Worm (Caenorhabditis elegans) whole organism, L3 larva: Measurements from ENCODE around the gene ZK1307.2.

Experiments
- R02D3.7 ChIP-seq: fragments of 150-350 bp; optimal IDR thresholded peaks from 2 replicates; lab custom pipeline; 2014; ENCODE audit warnings: missing biosample characterization, missing genetic modification characterization
- ZK546.5 ChIP-seq: sonication (generic microtip); optimal IDR thresholded peaks from 2 replicates; lab custom pipeline; 2017; ENCODE audit warnings: missing biosample characterization, missing genetic modification characterization
- aly-2 ChIP-seq: fragments of 150-350 bp; optimal IDR thresholded peaks from 2 replicates; lab custom pipeline; 2014; ENCODE audit warnings: missing biosample characterization, missing genetic modification characterization
- ama-1 ChIP-seq: fragments of 150-350 bp; optimal IDR thresholded peaks from 2 replicates; lab custom pipeline; 2018
- ceh-16 ChIP-seq: sonication (generic microtip); optimal IDR thresholded peaks from 2 replicates; lab custom pipeline; 2017; ENCODE audit warnings: missing biosample characterization, missing genetic modification characterization
- ceh-28 ChIP-seq: fragments of 150-350 bp; optimal IDR thresholded peaks from 2 replicates; lab custom pipeline; 2014; ENCODE audit warnings: missing biosample characterization, missing genetic modification reagents, missing genetic modification characterization
- ceh-82 ChIP-seq: fragments of 150-350 bp; optimal IDR thresholded peaks from 2 replicates; lab custom pipeline; 2014; ENCODE audit warnings: missing biosample characterization, missing genetic modification characterization
- ceh-9 ChIP-seq: sonication (generic microtip); optimal IDR thresholded peaks from 2 replicates; lab custom pipeline; 2018; ENCODE audit warnings: missing biosample characterization, missing genetic modification characterization
- daf-12 ChIP-seq: fragments of 150-350 bp; optimal IDR thresholded peaks from 2 replicates; lab custom pipeline; 2014; ENCODE audit warnings: missing biosample characterization, missing genetic modification reagents, missing genetic modification characterization
- egl-27 ChIP-seq: sonication (generic microtip); optimal IDR thresholded peaks from 4 replicates; lab custom pipeline; 2017; ENCODE audit warnings: missing biosample characterization, missing genetic modification reagents, missing genetic modification characterization
- egl-5 ChIP-seq: fragments of 150-350 bp; optimal IDR thresholded peaks from 2 replicates; lab custom pipeline; 2017; ENCODE audit warnings: missing biosample characterization, missing genetic modification reagents, missing genetic modification characterization, inconsistent platforms
- elt-1 ChIP-seq: fragments of 150-350 bp; optimal IDR thresholded peaks from 2 replicates; lab custom pipeline; 2014; ENCODE audit warnings: missing biosample characterization, missing genetic modification characterization
- elt-2 ChIP-seq: sonication (generic microtip); optimal IDR thresholded peaks from 2 replicates; lab custom pipeline; 2016; ENCODE audit warnings: missing genetic modification reagents, mild to moderate bottlenecking, missing genetic modification characterization, missing compliant biosample characterization
- elt-3 ChIP-seq, 3 experiments: fragments of 150-350 bp in 1 of 3; sonication (generic microtip) in 2 of 3; optimal IDR thresholded peaks; 2 replicates in 2 of 3; 4 replicates in 1 of 3; lab custom pipeline; 2014 to 2017; ENCODE audit warnings: missing biosample characterization in 3 of 3, missing genetic modification characterization in 3 of 3
- eor-1 ChIP-seq, 2 experiments: fragments of 150-350 bp; optimal IDR thresholded peaks; 2 replicates each; lab custom pipeline; 2014 to 2018; ENCODE audit warnings: missing biosample characterization in 2 of 2, missing genetic modification characterization in 2 of 2
- fkh-10 ChIP-seq: sonication (generic microtip); optimal IDR thresholded peaks from 2 replicates; lab custom pipeline; 2017; ENCODE audit warnings: missing biosample characterization, missing genetic modification reagents, missing genetic modification characterization
- fkh-2 ChIP-seq: fragments of 150-350 bp; optimal IDR thresholded peaks from 2 replicates; lab custom pipeline; 2014; ENCODE audit warnings: missing biosample characterization, missing genetic modification reagents, missing genetic modification characterization
- fos-1 ChIP-seq: fragments of 150-350 bp; optimal IDR thresholded peaks from 2 replicates; lab custom pipeline; 2014; ENCODE audit warnings: missing biosample characterization, missing genetic modification characterization
- hmg-11 ChIP-seq: sonication (generic microtip); optimal IDR thresholded peaks from 2 replicates; lab custom pipeline; 2016; ENCODE audit warnings: missing genetic modification characterization, missing compliant biosample characterization
- jun-1 ChIP-seq: fragments of 150-350 bp; optimal IDR thresholded peaks from 2 replicates; lab custom pipeline; 2014; ENCODE audit warnings: missing biosample characterization, missing genetic modification reagents, missing genetic modification characterization
- lin-15B ChIP-seq: fragments of 150-350 bp; optimal IDR thresholded peaks from 2 replicates; lab custom pipeline; 2014; ENCODE audit warnings: missing biosample characterization, missing genetic modification characterization
- lin-39 ChIP-seq: fragments of 150-350 bp; optimal IDR thresholded peaks from 2 replicates; lab custom pipeline; 2018; ENCODE audit warnings: missing biosample characterization, missing genetic modification reagents, missing genetic modification characterization
- lsy-12 ChIP-seq: sonication (generic microtip); optimal IDR thresholded peaks from 2 replicates; lab custom pipeline; 2016; ENCODE audit warnings: mild to moderate bottlenecking, missing genetic modification characterization, missing compliant biosample characterization
- mdl-1 ChIP-seq: fragments of 150-350 bp; optimal IDR thresholded peaks from 2 replicates; lab custom pipeline; 2014; ENCODE audit warnings: missing biosample characterization, missing genetic modification characterization
- mml-1 ChIP-seq: fragments of 150-350 bp; sonication (generic microtip); optimal IDR thresholded peaks from 3 replicates; lab custom pipeline; 2014; ENCODE audit warnings: missing biosample characterization, missing genetic modification characterization
- nfya-1 ChIP-seq: sonication (generic microtip); optimal IDR thresholded peaks from 2 replicates; lab custom pipeline; 2017; ENCODE audit warnings: missing genetic modification characterization, mild to moderate bottlenecking, missing compliant biosample characterization, antibody characterized with exemption, moderate library complexity; ENCODE audit not compliant: insufficient read depth
- nhr-11 ChIP-seq: fragments of 150-350 bp; optimal IDR thresholded peaks from 2 replicates; lab custom pipeline; 2014; ENCODE audit warnings: missing biosample characterization, missing genetic modification characterization
- nhr-12 ChIP-seq: fragments of 150-350 bp; optimal IDR thresholded peaks from 2 replicates; lab custom pipeline; 2014; ENCODE audit warnings: missing biosample characterization, missing genetic modification characterization
- nhr-23 ChIP-seq: fragments of 150-350 bp; optimal IDR thresholded peaks from 2 replicates; lab custom pipeline; 2014; ENCODE audit warnings: missing biosample characterization, missing genetic modification reagents, missing genetic modification characterization
- nhr-237 ChIP-seq: fragments of 150-350 bp; optimal IDR thresholded peaks from 2 replicates; lab custom pipeline; 2014; ENCODE audit warnings: missing biosample characterization, missing genetic modification characterization
- nhr-25 ChIP-seq: sonication (generic microtip); optimal IDR thresholded peaks from 2 replicates; lab custom pipeline; 2017; ENCODE audit warnings: missing biosample characterization, missing genetic modification characterization
- nhr-28 ChIP-seq: fragments of 150-350 bp; optimal IDR thresholded peaks from 2 replicates; lab custom pipeline; 2014; ENCODE audit warnings: missing biosample characterization, missing genetic modification characterization
- nhr-43 ChIP-seq: sonication (generic microtip); optimal IDR thresholded peaks from 2 replicates; lab custom pipeline; 2016; ENCODE audit warnings: mild to moderate bottlenecking, missing genetic modification characterization, missing compliant biosample characterization; ENCODE audit not compliant: poor library complexity, severe bottlenecking
- nhr-67 ChIP-seq: fragments of 150-350 bp; optimal IDR thresholded peaks from 2 replicates; lab custom pipeline; 2014; ENCODE audit warnings: missing biosample characterization, missing genetic modification characterization
- nhr-76 ChIP-seq: fragments of 150-350 bp; sonication (generic microtip); optimal IDR thresholded peaks from 5 replicates; lab custom pipeline; 2014; ENCODE audit warnings: missing biosample characterization, missing genetic modification characterization
- nhr-77 ChIP-seq: fragments of 150-350 bp; optimal IDR thresholded peaks from 2 replicates; lab custom pipeline; 2014; ENCODE audit warnings: missing biosample characterization, missing genetic modification characterization
- pha-4 ChIP-seq: fragments of 150-350 bp; optimal IDR thresholded peaks from 2 replicates; lab custom pipeline; 2014; ENCODE audit warnings: missing biosample characterization, missing genetic modification reagents, missing genetic modification characterization
- pqm-1 ChIP-seq: fragments of 150-350 bp; optimal IDR thresholded peaks from 2 replicates; lab custom pipeline; 2017; ENCODE audit warnings: missing biosample characterization, missing genetic modification characterization, inconsistent platforms
- sea-2 ChIP-seq: fragments of 150-350 bp; sonication (generic microtip); optimal IDR thresholded peaks from 4 replicates; lab custom pipeline; 2014; ENCODE audit warnings: missing biosample characterization, missing genetic modification reagents, missing genetic modification characterization
- skn-1 ChIP-seq: fragments of 150-350 bp; optimal IDR thresholded peaks from 2 replicates; lab custom pipeline; 2014; ENCODE audit warnings: missing biosample characterization, missing genetic modification characterization
- snpc-4 ChIP-seq: fragments of 150-350 bp; optimal IDR thresholded peaks from 2 replicates; lab custom pipeline; 2014; ENCODE audit warnings: missing biosample characterization, missing genetic modification characterization
- tbx-2 ChIP-seq: sonication (generic microtip); optimal IDR thresholded peaks from 2 replicates; lab custom pipeline; 2016; ENCODE audit warnings: mild to moderate bottlenecking, missing genetic modification characterization, missing compliant biosample characterization
- unc-39 ChIP-seq: sonication (generic microtip); optimal IDR thresholded peaks from 4 replicates; lab custom pipeline; 2017; ENCODE audit warnings: missing biosample characterization, missing genetic modification characterization
- unc-62 ChIP-seq: fragments of 150-350 bp; sonication (generic microtip); optimal IDR thresholded peaks from 4 replicates; lab custom pipeline; 2014; ENCODE audit warnings: missing biosample characterization, missing genetic modification reagents, missing genetic modification characterization
- zag-1 ChIP-seq: fragments of 150-350 bp; optimal IDR thresholded peaks from 2 replicates; lab custom pipeline; 2014; ENCODE audit warnings: missing biosample characterization, missing genetic modification characterization
- ztf-11 ChIP-seq: fragments of 150-350 bp; optimal IDR thresholded peaks from 2 replicates; lab custom pipeline; 2014; ENCODE audit warnings: missing biosample characterization, missing genetic modification characterization
- ztf-4 ChIP-seq: fragments of 150-350 bp; optimal IDR thresholded peaks from 2 replicates; lab custom pipeline; 2014; ENCODE audit warnings: missing biosample characterization, missing genetic modification characterization

ZK1307.2 gene

DNA sequence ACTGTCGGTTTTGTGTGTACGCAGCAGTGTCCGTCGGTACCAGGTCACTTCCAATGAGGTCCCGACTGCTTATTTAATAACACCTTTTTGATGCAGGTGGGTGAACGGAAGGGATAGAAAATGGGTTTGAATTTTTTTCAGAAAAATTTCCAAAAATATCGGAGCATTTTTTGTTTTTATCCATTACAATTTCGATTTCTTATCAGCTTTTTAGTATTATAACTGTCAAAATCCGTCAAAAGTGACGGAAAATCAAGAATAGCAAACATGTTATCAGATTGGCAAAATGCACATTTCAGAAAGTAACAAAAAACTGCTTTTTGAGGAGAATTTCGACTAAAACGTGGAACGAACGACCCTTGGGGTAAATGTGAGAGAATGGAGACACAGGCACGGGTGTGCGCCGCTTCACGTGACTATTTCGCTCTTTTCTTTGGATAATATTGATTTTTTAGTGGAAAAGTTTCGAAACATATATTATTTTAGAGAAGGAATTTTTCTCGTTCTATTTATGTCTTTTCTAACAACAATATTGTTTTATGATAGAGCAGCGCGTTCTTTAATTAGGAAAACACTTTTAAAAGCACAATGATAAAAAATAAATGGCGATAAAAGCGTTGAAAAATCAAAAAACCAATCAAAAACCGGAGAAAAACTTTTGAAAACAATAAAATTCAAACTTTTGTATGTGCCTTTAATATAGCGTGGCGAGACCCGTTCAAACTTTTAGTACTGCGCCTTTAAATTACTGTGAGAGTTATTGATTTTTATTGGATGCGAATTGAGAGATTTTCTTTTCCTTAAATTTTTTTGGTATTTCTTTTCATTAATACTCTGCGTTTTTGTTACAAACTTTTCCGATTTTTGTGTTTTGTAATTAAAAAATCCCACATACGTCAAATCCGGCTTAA, 6.6 kb downstream of the ZK1307.2 start, which contains the start of gene sqv-8:
TSS of gene sqv-8 (plus strand) at position 51 of the 911 bp plus-strand sequence.
- TF ChIP-seq daf-12 (tag; lab: Kevin White, UChicago) = no peak
- TF ChIP-seq fkh-2 (tag; lab: Kevin White, UChicago) = no peak
- TF ChIP-seq elt-2 = peak; percentile 73
- TF ChIP-seq unc-62 (GFP tag; lab: Kevin White, UChicago) = no peak
- peak; percentile 33 for TF ChIP-seq nfya-1
- TF ChIP-seq nhr-67 = no peak
- TF ChIP-seq pha-4 (tag; lab: Kevin White, UChicago) = no peak
- TF ChIP-seq ceh-28 (tag; lab: Kevin White, UChicago) = peak; percentile 63
- TF ChIP-seq R02D3.7 (tag; lab: Kevin White, UChicago) = no peak
- TF ChIP-seq nhr-237 (tag; lab: Kevin White, UChicago) = no peak

DNA sequence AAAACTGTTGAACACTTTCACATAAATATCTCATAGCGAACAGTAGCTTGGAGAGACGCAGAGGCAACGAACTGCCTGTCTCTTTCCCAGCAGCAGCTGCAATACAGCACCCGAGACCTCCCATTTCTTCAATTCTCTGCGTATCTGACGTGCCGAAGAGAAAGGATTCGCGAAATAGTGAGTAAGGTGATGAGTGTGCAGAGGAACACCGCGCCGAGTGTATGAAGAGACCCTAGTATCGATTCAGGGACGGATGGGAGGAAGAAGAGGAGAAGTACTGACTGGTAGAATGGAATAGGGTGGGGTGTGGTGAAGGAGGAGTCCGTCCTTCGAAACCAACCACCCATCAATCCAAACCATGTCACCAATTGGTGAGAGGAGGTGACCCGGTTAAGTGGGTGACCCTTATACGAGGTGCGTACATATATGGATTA, 7.6 kb downstream of the ZK1307.2 start:
- TF ChIP-seq unc-62 (GFP tag; lab: Kevin White, UChicago) = peak; percentile 64
- no peak for TF ChIP-seq ztf-4 (tag; lab: Kevin White, UChicago)
- TF ChIP-seq elt-2 = peak; percentile 60
- no peak for TF ChIP-seq ceh-82 (tag; lab: Kevin White, UChicago)
- TF ChIP-seq fkh-10 (GFP tag; lab: Kevin White, UChicago) = no peak
- no peak for TF ChIP-seq daf-12 (tag; lab: Kevin White, UChicago)
- peak; percentile 56 for TF ChIP-seq lsy-12 (tag; lab: Kevin White, UChicago)
- TF ChIP-seq nhr-25 (tag; lab: Kevin White, UChicago) = peak; percentile 88
- TF ChIP-seq ztf-11 = no peak
- peak; percentile 77 for TF ChIP-seq pha-4 (tag; lab: Kevin White, UChicago)
- peak; percentile 13 for TF ChIP-seq pqm-1 (tag; lab: Kevin White, UChicago)
- peak; percentile 86 for TF ChIP-seq hmg-11 (tag; lab: Kevin White, UChicago)
- TF ChIP-seq fos-1 = no peak
- peak; percentile 30 for TF ChIP-seq tbx-2 (tag; lab: Kevin White, UChicago)
- peak; percentile 85 for TF ChIP-seq ceh-28 (tag; lab: Kevin White, UChicago)
- TF ChIP-seq nhr-12 (tag; lab: Kevin White, UChicago) = no peak
- no peak for TF ChIP-seq sea-2
- TF ChIP-seq jun-1 (tag; lab: Kevin White, UChicago) = peak; percentile 43
- TF ChIP-seq ceh-9 (tag; lab: Kevin White, UChicago) = no peak
- TF ChIP-seq unc-39 (tag; lab: Kevin White, UChicago) = no peak
- no peak for TF ChIP-seq zag-1 (tag; lab: Kevin White, UChicago)
- TF ChIP-seq lin-15B (tag; lab: Kevin White, UChicago) = peak; percentile 52
- peak; percentile 78 for TF ChIP-seq nhr-11 (tag; lab: Kevin White, UChicago)
- TF ChIP-seq R02D3.7 (tag; lab: Kevin White, UChicago) = peak; percentile 47
- TF ChIP-seq mml-1 (tag; lab: Kevin White, UChicago) = no peak
- TF ChIP-seq egl-27 = no peak
- TF ChIP-seq elt-3 (tag; optimal IDR thresholded peaks at IDR 0.05; lab: Kevin White, UChicago) = no peak
- TF ChIP-seq nhr-237 (tag; lab: Kevin White, UChicago) = no peak
- TF ChIP-seq nhr-67 = no peak
- no peak for TF ChIP-seq nhr-77
- TF ChIP-seq elt-1 (tag; lab: Kevin White, UChicago) = peak; percentile 73
- no peak for TF ChIP-seq fkh-2 (tag; lab: Kevin White, UChicago)
- peak; percentile 92 for TF ChIP-seq egl-5 (tag; lab: Kevin White, UChicago)
- peak; percentile 66 for TF ChIP-seq mdl-1 (tag; lab: Kevin White, UChicago)
- no peak for TF ChIP-seq ceh-16 (tag; lab: Kevin White, UChicago)
- no peak for TF ChIP-seq skn-1 (tag; lab: Kevin White, UChicago)
- no peak for TF ChIP-seq nhr-76 (tag; lab: Kevin White, UChicago)
- TF ChIP-seq nhr-23 (tag; lab: Kevin White, UChicago) = peak; percentile 76
- TF ChIP-seq ama-1 = peak; percentile 86
- TF ChIP-seq nhr-28 (tag; lab: Kevin White, UChicago) = no peak
- TF ChIP-seq nhr-43 = peak; percentile 41
- TF ChIP-seq snpc-4 (tag; lab: Kevin White, UChicago) = peak; percentile 4
- TF ChIP-seq nfya-1 = peak; percentile 88
- no peak for TF ChIP-seq eor-1 (tag; optimal IDR thresholded peaks at IDR 0.05; lab: Kevin White, UChicago)
- TF ChIP-seq ZK546.5 (tag; lab: Kevin White, UChicago) = no peak
- no peak for TF ChIP-seq aly-2 (tag; lab: Kevin White, UChicago)
- peak; percentile 11 for TF ChIP-seq lin-39 (tag; lab: Kevin White, UChicago)
- TF ChIP-seq, all 47 proteins: peak for 22
